Fruit fly (Drosophila melanogaster) whole organism, embryonic: ENCODE measurements around the gene CG4953.
A peak's percentile ranks its signal among the peaks of the same experiment; 100 is the strongest.

Experiments
- CG10959 ChIP-seq: fragments of 200-800 bp; sonication (Bioruptor generic); IDR thresholded peaks from 2 replicates; pipeline ENCODE4 v1.3.6; 2022; ENCODE audit warnings: missing biosample characterization, missing genetic modification characterization
- CG12155 ChIP-seq: fragments of 200-800 bp; sonication (Bioruptor generic); optimal IDR thresholded peaks from 3 replicates; lab custom pipeline; 2016; ENCODE audit warnings: missing biosample characterization, missing genetic modification characterization
- CG14667 ChIP-seq: fragments of 200-800 bp; sonication (Bioruptor generic); IDR thresholded peaks from 2 replicates; pipeline ENCODE4 v1.3.6; 2022; ENCODE audit warnings: missing biosample characterization, missing genetic modification characterization
- CG17568 ChIP-seq: fragments of 200-800 bp; sonication (Bioruptor generic); optimal IDR thresholded peaks from 2 replicates; lab custom pipeline; 2018; ENCODE audit warnings: missing biosample characterization, mild to moderate bottlenecking, missing genetic modification characterization, moderate library complexity
- CG17802 ChIP-seq: fragments of 200-800 bp; sonication (Bioruptor generic); optimal IDR thresholded peaks from 2 replicates; lab custom pipeline; 2018; ENCODE audit warnings: missing biosample characterization, mild to moderate bottlenecking, missing genetic modification characterization, moderate library complexity
- CG18476 ChIP-seq: fragments of 200-800 bp; sonication (Bioruptor generic); optimal IDR thresholded peaks from 2 replicates; lab custom pipeline; 2016; ENCODE audit warnings: missing biosample characterization, mild to moderate bottlenecking, missing genetic modification characterization
- CG18764 ChIP-seq: fragments of 200-800 bp; sonication (Bioruptor generic); optimal IDR thresholded peaks from 3 replicates; lab custom pipeline; 2016; ENCODE audit warnings: missing biosample characterization, missing genetic modification characterization
- CG2875 ChIP-seq: fragments of 200-800 bp; sonication (Bioruptor generic); optimal IDR thresholded peaks from 2 replicates; lab custom pipeline; 2017; ENCODE audit warnings: missing biosample characterization, mild to moderate bottlenecking, missing genetic modification characterization, missing genetic modification reagents
- CG31388 ChIP-seq: fragments of 200-800 bp; sonication (Bioruptor generic); optimal IDR thresholded peaks from 2 replicates; lab custom pipeline; 2016; ENCODE audit warnings: missing biosample characterization, missing genetic modification characterization
- CG42726 ChIP-seq: fragments of 200-800 bp; sonication (Bioruptor generic); IDR thresholded peaks from 2 replicates; pipeline ENCODE4 v1.3.6; 2022; ENCODE audit warnings: missing biosample characterization, missing genetic modification characterization; ENCODE audit not compliant: partially characterized antibody
- CG5245 ChIP-seq: fragments of 200-800 bp; sonication (Bioruptor generic); optimal IDR thresholded peaks from 3 replicates; lab custom pipeline; 2016; ENCODE audit warnings: missing biosample characterization, missing genetic modification characterization
- CG6683 ChIP-seq: fragments of 200-800 bp; sonication (Bioruptor generic); optimal IDR thresholded peaks from 2 replicates; lab custom pipeline; 2017; ENCODE audit warnings: missing biosample characterization, mild to moderate bottlenecking, missing genetic modification characterization, missing genetic modification reagents
- CG6813 ChIP-seq: fragments of 200-800 bp; sonication (Bioruptor generic); optimal IDR thresholded peaks from 2 replicates; lab custom pipeline; 2017; ENCODE audit warnings: missing biosample characterization, missing genetic modification characterization, mild to moderate bottlenecking, moderate library complexity, missing genetic modification reagents
- CG7357 ChIP-seq: fragments of 200-800 bp; sonication (Bioruptor generic); IDR thresholded peaks from 3 replicates; pipeline ENCODE4 v1.3.6; 2022; ENCODE audit warnings: missing biosample characterization, missing genetic modification characterization
- CG7786 ChIP-seq: fragments of 200-800 bp; sonication (Bioruptor generic); optimal IDR thresholded peaks from 2 replicates; lab custom pipeline; 2016; ENCODE audit warnings: missing biosample characterization, missing genetic modification characterization
- CG7839 ChIP-seq: fragments of 200-800 bp; sonication (Bioruptor generic); optimal IDR thresholded peaks from 3 replicates; lab custom pipeline; 2018; ENCODE audit warnings: missing biosample characterization, mild to moderate bottlenecking, missing genetic modification characterization, moderate library complexity
- CG7987 ChIP-seq: fragments of 200-800 bp; sonication (Bioruptor generic); optimal IDR thresholded peaks from 2 replicates; lab custom pipeline; 2018; ENCODE audit warnings: missing biosample characterization, mild to moderate bottlenecking, missing genetic modification characterization, moderate library complexity
- CG8924 ChIP-seq: fragments of 200-800 bp; optimal IDR thresholded peaks from 3 replicates; lab custom pipeline; 2019; ENCODE audit warnings: missing biosample characterization, mild to moderate bottlenecking, missing genetic modification characterization, moderate library complexity
- CG9215 ChIP-seq: fragments of 200-800 bp; sonication (Bioruptor generic); IDR thresholded peaks from 2 replicates; pipeline ENCODE4 v1.3.6; 2022; ENCODE audit warnings: missing biosample characterization, missing genetic modification characterization
- Camta ChIP-seq: fragments of 200-800 bp; sonication (Bioruptor generic); optimal IDR thresholded peaks from 2 replicates; lab custom pipeline; 2016; ENCODE audit warnings: missing biosample characterization, missing genetic modification characterization
- D19B ChIP-seq: fragments of 200-800 bp; sonication (Bioruptor generic); optimal IDR thresholded peaks from 2 replicates; lab custom pipeline; 2017; ENCODE audit warnings: missing biosample characterization, mild to moderate bottlenecking, missing genetic modification characterization
- Deaf1 ChIP-seq: fragments of 200-800 bp; optimal IDR thresholded peaks from 3 replicates; lab custom pipeline; 2019; ENCODE audit warnings: missing biosample characterization, mild to moderate bottlenecking, missing genetic modification characterization, moderate library complexity
- Dek ChIP-seq: fragments of 200-800 bp; sonication (Bioruptor generic); optimal IDR thresholded peaks from 3 replicates; lab custom pipeline; 2019; ENCODE audit warnings: missing biosample characterization, mild to moderate bottlenecking, missing genetic modification characterization, moderate library complexity
- Ets97D ChIP-seq: fragments of 200-800 bp; sonication (Bioruptor generic); optimal IDR thresholded peaks from 3 replicates; lab custom pipeline; 2016; ENCODE audit warnings: missing biosample characterization, missing genetic modification characterization
- HHEX ChIP-seq: fragments of 200-800 bp; sonication (Bioruptor generic); optimal IDR thresholded peaks from 3 replicates; lab custom pipeline; 2017; ENCODE audit warnings: missing biosample characterization, mild to moderate bottlenecking, missing genetic modification characterization, missing genetic modification reagents
- HLHmδ ChIP-seq: fragments of 200-800 bp; sonication (Bioruptor generic); optimal IDR thresholded peaks from 2 replicates; lab custom pipeline; 2018; ENCODE audit warnings: missing biosample characterization, mild to moderate bottlenecking, missing genetic modification characterization, moderate library complexity
- NFAT ChIP-seq: fragments of 200-800 bp; sonication (Bioruptor generic); IDR thresholded peaks from 2 replicates; pipeline ENCODE4 v1.3.6; 2022; ENCODE audit warnings: missing biosample characterization, missing genetic modification characterization
- Sox102F ChIP-seq: fragments of 200-800 bp; sonication (Bioruptor generic); optimal IDR thresholded peaks from 2 replicates; lab custom pipeline; 2018; ENCODE audit warnings: missing biosample characterization, mild to moderate bottlenecking, missing genetic modification characterization, moderate library complexity
- Taf1 ChIP-seq: fragments of 200-800 bp; sonication (Bioruptor generic); IDR thresholded peaks from 2 replicates; pipeline ENCODE4 v1.3.6; 2022; ENCODE audit warnings: missing biosample characterization, missing genetic modification characterization
- ac ChIP-seq: fragments of 200-800 bp; sonication (Bioruptor generic); optimal IDR thresholded peaks from 3 replicates; lab custom pipeline; 2017; ENCODE audit warnings: missing biosample characterization, mild to moderate bottlenecking, missing genetic modification characterization
- aop ChIP-seq: fragments of 200-800 bp; sonication (Bioruptor generic); IDR thresholded peaks from 2 replicates; pipeline ENCODE4 v1.3.6; 2022; ENCODE audit warnings: missing biosample characterization, missing genetic modification characterization
- bsh ChIP-seq, 2 experiments: fragments of 200-800 bp; sonication (Bioruptor generic); optimal IDR thresholded peaks; 2 replicates each; lab custom pipeline; 2017 to 2018; ENCODE audit warnings: mild to moderate bottlenecking in 2 of 2, missing biosample characterization in 2 of 2, missing genetic modification characterization in 2 of 2, moderate library complexity in 1 of 2
- ci ChIP-seq: fragments of 200-800 bp; sonication (Bioruptor generic); IDR thresholded peaks from 3 replicates; pipeline ENCODE4 v1.3.6; 2022; ENCODE audit warnings: missing biosample characterization, missing genetic modification characterization
- disco-r ChIP-seq: fragments of 200-800 bp; sonication (Bioruptor generic); optimal IDR thresholded peaks from 2 replicates; lab custom pipeline; 2016; ENCODE audit warnings: missing biosample characterization, missing genetic modification characterization
- dm ChIP-seq: fragments of 200-800 bp; sonication (Bioruptor generic); optimal IDR thresholded peaks from 3 replicates; lab custom pipeline; 2016; ENCODE audit warnings: missing biosample characterization, missing genetic modification characterization
- en ChIP-seq: fragments of 200-800 bp; sonication (Bioruptor generic); optimal IDR thresholded peaks from 2 replicates; lab custom pipeline; 2016; ENCODE audit warnings: missing biosample characterization, missing genetic modification characterization
- exex ChIP-seq: fragments of 200-800 bp; sonication (Bioruptor generic); optimal IDR thresholded peaks from 4 replicates; lab custom pipeline; 2018; ENCODE audit warnings: missing biosample characterization, mild to moderate bottlenecking, missing genetic modification characterization, moderate library complexity
- fd3F ChIP-seq: fragments of 200-800 bp; sonication (Bioruptor generic); optimal IDR thresholded peaks from 2 replicates; lab custom pipeline; 2018; ENCODE audit warnings: missing biosample characterization, mild to moderate bottlenecking, missing genetic modification characterization, moderate library complexity
- gro ChIP-seq: fragments of 200-800 bp; sonication (Bioruptor generic); optimal IDR thresholded peaks from 2 replicates; lab custom pipeline; 2016; ENCODE audit warnings: missing biosample characterization, missing genetic modification characterization
- her ChIP-seq: fragments of 200-800 bp; sonication (Bioruptor generic); optimal IDR thresholded peaks from 2 replicates; lab custom pipeline; 2016; ENCODE audit warnings: missing biosample characterization, missing genetic modification characterization
- lab ChIP-seq: fragments of 200-800 bp; sonication (Bioruptor generic); optimal IDR thresholded peaks from 3 replicates; lab custom pipeline; 2017; ENCODE audit warnings: missing biosample characterization, missing genetic modification characterization, mild to moderate bottlenecking, moderate library complexity, missing genetic modification reagents
- mam ChIP-seq: fragments of 200-800 bp; sonication (Bioruptor generic); optimal IDR thresholded peaks from 3 replicates; lab custom pipeline; 2016; ENCODE audit warnings: missing biosample characterization, missing genetic modification characterization
- mirr ChIP-seq: fragments of 200-800 bp; sonication (Bioruptor generic); optimal IDR thresholded peaks from 3 replicates; lab custom pipeline; 2018; ENCODE audit warnings: missing biosample characterization, mild to moderate bottlenecking, missing genetic modification characterization
- p53 ChIP-seq: fragments of 200-800 bp; sonication (Bioruptor generic); optimal IDR thresholded peaks from 2 replicates; lab custom pipeline; 2016; ENCODE audit warnings: missing biosample characterization, missing genetic modification characterization
- psq ChIP-seq: fragments of 200-800 bp; sonication (Bioruptor generic); optimal IDR thresholded peaks from 2 replicates; lab custom pipeline; 2017; ENCODE audit warnings: missing biosample characterization, missing genetic modification characterization
- row ChIP-seq: fragments of 200-800 bp; sonication (Bioruptor generic); IDR thresholded peaks from 3 replicates; pipeline ENCODE4 v1.3.6; 2022; ENCODE audit warnings: missing biosample characterization, missing genetic modification characterization
- sc ChIP-seq, 3 experiments: fragments of >200 bp in 2 of 3; fragments of 200-800 bp in 1 of 3; sonication (Bioruptor generic) in 1 of 3; optimal IDR thresholded peaks; 2 replicates in 2 of 3; 3 replicates in 1 of 3; lab custom pipeline; 2017; ENCODE audit warnings: mild to moderate bottlenecking in 1 of 3, missing biosample characterization in 1 of 3, missing genetic modification characterization in 1 of 3, missing genetic modification reagents in 1 of 3
- sna ChIP-seq: fragments of 200-800 bp; sonication (Bioruptor generic); IDR thresholded peaks from 2 replicates; pipeline ENCODE4 v1.3.6; 2022; ENCODE audit warnings: missing biosample characterization, missing genetic modification characterization; ENCODE audit not compliant: partially characterized antibody
- ssp ChIP-seq: fragments of 200-800 bp; sonication (Bioruptor generic); IDR thresholded peaks from 2 replicates; pipeline ENCODE4 v1.3.6; 2022; ENCODE audit warnings: missing biosample characterization, missing genetic modification characterization
- tll ChIP-seq, 2 experiments: fragments of 200-800 bp in 1 of 2; fragments of >200 bp in 1 of 2; sonication (Bioruptor generic) in 1 of 2; optimal IDR thresholded peaks; 2 replicates each; lab custom pipeline; 2017 to 2019; ENCODE audit warnings: missing biosample characterization in 2 of 2, missing genetic modification characterization in 2 of 2, mild to moderate bottlenecking in 1 of 2, moderate library complexity in 1 of 2
- wek ChIP-seq: fragments of 200-800 bp; sonication (Bioruptor generic); optimal IDR thresholded peaks from 3 replicates; lab custom pipeline; 2018; ENCODE audit warnings: missing biosample characterization, mild to moderate bottlenecking, missing genetic modification characterization, moderate library complexity

CG4953 gene

DNA sequence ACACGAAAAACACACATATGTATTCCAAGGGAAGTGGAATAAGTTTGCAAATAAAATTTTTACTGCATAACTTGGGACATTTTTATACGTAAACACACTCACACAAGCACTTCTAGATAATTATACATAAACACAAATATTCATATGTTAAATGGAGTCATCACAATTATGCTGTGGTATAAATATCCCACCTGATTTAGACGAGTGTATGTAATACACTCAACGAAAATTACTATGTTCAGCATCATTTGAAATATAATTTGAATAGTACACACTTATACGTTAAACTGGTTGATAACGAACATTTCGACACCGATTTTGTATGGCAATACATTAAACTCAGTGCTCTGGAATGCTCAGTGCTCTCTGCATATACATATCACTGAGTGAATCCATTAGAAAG is 35.4 kb upstream of the CG4953 start (continued):
- no peak for TF ChIP-seq Taf1
- TF ChIP-seq wek (GFP tag; lab: Kevin White, UChicago): no peak
- TF ChIP-seq D19B: no peak
- TF ChIP-seq CG7357 (GFP tag; lab: Robert Waterston, UW): no peak
- no peak for TF ChIP-seq NFAT (GFP tag; lab: Robert Waterston, UW)
- no peak for TF ChIP-seq sc (optimal IDR thresholded peaks at IDR 0.05; lab: Kevin White, UChicago)
- TF ChIP-seq sc (GFP tag; optimal IDR thresholded peaks at IDR 0.05; lab: Kevin White, UChicago): no peak
- TF ChIP-seq CG7839 (tag; lab: Kevin White, UChicago): no peak
- no peak for TF ChIP-seq Sox102F (GFP tag; lab: Kevin White, UChicago)
- no peak for TF ChIP-seq p53 (GFP tag; lab: Kevin White, UChicago)
- peak; percentile 14 for TF ChIP-seq her (GFP tag; lab: Kevin White, UChicago)
- no peak for TF ChIP-seq mirr
- no peak for TF ChIP-seq CG17568 (GFP tag; lab: Kevin White, UChicago)
- TF ChIP-seq aop: no peak
- peak; percentile 27 for TF ChIP-seq Camta (GFP tag; lab: Kevin White, UChicago)
- TF ChIP-seq en: no peak
- no peak for TF ChIP-seq Deaf1 (tag; lab: Kevin White, UChicago)
- no peak for TF ChIP-seq sna (GFP tag; lab: Robert Waterston, UW)
- TF ChIP-seq CG9215: no peak
- TF ChIP-seq disco-r (GFP tag; lab: Kevin White, UChicago): no peak
- TF ChIP-seq CG31388 (GFP tag; lab: Kevin White, UChicago): no peak
- TF ChIP-seq tll (GFP tag; optimal IDR thresholded peaks at IDR 0.05; lab: Kevin White, UChicago): no peak
- no peak for TF ChIP-seq lab (GFP tag; lab: Kevin White, UChicago)
- peak in 1 of 2 experiments; percentile 23 for TF ChIP-seq bsh (GFP tag; optimal IDR thresholded peaks at IDR 0.05; lab: Kevin White, UChicago)
- peak; percentile 43 for TF ChIP-seq HHEX (GFP tag; lab: Kevin White, UChicago)
- TF ChIP-seq CG6813 (GFP tag; lab: Kevin White, UChicago): no peak
- TF ChIP-seq CG6683 (GFP tag; lab: Kevin White, UChicago): no peak
- TF ChIP-seq CG18476 (GFP tag; lab: Kevin White, UChicago): no peak
- TF ChIP-seq fd3F (GFP tag; lab: Kevin White, UChicago): no peak
- peak; percentile 44 for TF ChIP-seq CG8924 (tag; lab: Kevin White, UChicago)
- TF ChIP-seq Ets97D (GFP tag; lab: Kevin White, UChicago): no peak
- TF ChIP-seq Dek (tag; lab: Kevin White, UChicago): no peak
- TF ChIP-seq CG5245 (GFP tag; lab: Kevin White, UChicago): peak; percentile 5
- TF ChIP-seq ssp (GFP tag; lab: Robert Waterston, UW): no peak
- peak; percentile 32 for TF ChIP-seq exex
- TF ChIP-seq CG2875 (GFP tag; lab: Kevin White, UChicago): peak; percentile 17
- no peak for TF ChIP-seq ac (GFP tag; lab: Kevin White, UChicago)
- peak; percentile 54 for TF ChIP-seq mam (GFP tag; lab: Kevin White, UChicago)
- no peak for TF ChIP-seq CG17802 (tag; lab: Kevin White, UChicago)
- no peak for TF ChIP-seq CG10959 (GFP tag; lab: Robert Waterston, UW)
- TF ChIP-seq CG18764 (GFP tag; lab: Kevin White, UChicago): no peak
- TF ChIP-seq gro (GFP tag; lab: Kevin White, UChicago): no peak
- no peak for TF ChIP-seq dm (GFP tag; lab: Kevin White, UChicago)
- no peak for TF ChIP-seq CG12155 (GFP tag; lab: Kevin White, UChicago)
- no peak for TF ChIP-seq CG7786
- no peak for TF ChIP-seq HLHmδ (GFP tag; lab: Kevin White, UChicago)
- TF ChIP-seq CG7987 (GFP tag; lab: Kevin White, UChicago): no peak
- no peak for TF ChIP-seq row (GFP tag; lab: Robert Waterston, UW)
- no peak for TF ChIP-seq CG14667 (GFP tag; lab: Robert Waterston, UW)
- no peak for TF ChIP-seq CG42726 (GFP tag; lab: Robert Waterston, UW)
- no peak for TF ChIP-seq psq (GFP tag; lab: Kevin White, UChicago)
- no peak for TF ChIP-seq ci (GFP tag; lab: Robert Waterston, UW)
